Fruit fly (Drosophila melanogaster) whole organism, embryonic: ENCODE results near the gene D12.

Experiments used
- Adf1 ChIP-seq: fragments of 200-800 bp; sonication (Bioruptor generic); IDR thresholded peaks from 2 replicates; pipeline ENCODE4 v1.3.6; 2022; ENCODE audit warnings: missing biosample characterization, missing genetic modification characterization
- CG12391 ChIP-seq: fragments of 200-800 bp; sonication (Bioruptor generic); optimal IDR thresholded peaks from 3 replicates; lab custom pipeline; 2018; ENCODE audit warnings: missing biosample characterization, mild to moderate bottlenecking, missing genetic modification characterization, moderate library complexity
- CG12769 ChIP-seq: fragments of 200-800 bp; sonication (Bioruptor generic); optimal IDR thresholded peaks from 2 replicates; lab custom pipeline; 2019; ENCODE audit warnings: missing biosample characterization, mild to moderate bottlenecking, missing genetic modification characterization, moderate library complexity
- CG13775 ChIP-seq: fragments of 200-800 bp; sonication (Bioruptor generic); optimal IDR thresholded peaks from 3 replicates; lab custom pipeline; 2017; ENCODE audit warnings: missing biosample characterization, mild to moderate bottlenecking, missing genetic modification characterization
- CG14860 ChIP-seq: fragments of 200-800 bp; sonication (Bioruptor generic); IDR thresholded peaks from 3 replicates; pipeline ENCODE4 v1.3.6; 2022; ENCODE audit warnings: missing biosample characterization, missing genetic modification characterization; ENCODE audit not compliant: partially characterized antibody
- CG17385 ChIP-seq: fragments of 200-800 bp; sonication (Bioruptor generic); optimal IDR thresholded peaks from 3 replicates; lab custom pipeline; 2018; ENCODE audit warnings: missing biosample characterization, mild to moderate bottlenecking, missing genetic modification characterization
- CG2712 ChIP-seq: fragments of 200-800 bp; optimal IDR thresholded peaks from 3 replicates; lab custom pipeline; 2019; ENCODE audit warnings: missing biosample characterization, mild to moderate bottlenecking, missing genetic modification characterization, moderate library complexity
- CG42726 ChIP-seq: fragments of 200-800 bp; sonication (Bioruptor generic); IDR thresholded peaks from 2 replicates; pipeline ENCODE4 v1.3.6; 2022; ENCODE audit warnings: missing biosample characterization, missing genetic modification characterization; ENCODE audit not compliant: partially characterized antibody
- CG4360 ChIP-seq: fragments of 200-800 bp; sonication (Bioruptor generic); IDR thresholded peaks from 2 replicates; pipeline ENCODE4 v1.3.6; 2022; ENCODE audit warnings: missing biosample characterization, missing genetic modification characterization
- CG7928 ChIP-seq: fragments of 200-800 bp; sonication (Bioruptor generic); optimal IDR thresholded peaks from 2 replicates; lab custom pipeline; 2017; ENCODE audit warnings: missing biosample characterization, mild to moderate bottlenecking, missing genetic modification characterization
- CG8281 ChIP-seq: fragments of 200-800 bp; sonication (Bioruptor generic); optimal IDR thresholded peaks from 2 replicates; lab custom pipeline; 2018; ENCODE audit warnings: missing biosample characterization, mild to moderate bottlenecking, missing genetic modification characterization, moderate library complexity
- GATAe ChIP-seq: fragments of 200-800 bp; sonication (Bioruptor generic); conservative IDR thresholded peaks from 2 replicates; pipeline ENCODE4 v1.3.6; 2022; ENCODE audit warnings: missing biosample characterization, missing genetic modification characterization
- Hr78 ChIP-seq, 2 experiments: fragments of 200-800 bp in 1 of 2; fragments of >200 bp in 1 of 2; sonication (Bioruptor generic) in 1 of 2; optimal IDR thresholded peaks; 2 replicates each; lab custom pipeline; 2017 to 2019; ENCODE audit warnings: missing biosample characterization in 2 of 2, missing genetic modification characterization in 2 of 2, mild to moderate bottlenecking in 1 of 2, moderate library complexity in 1 of 2
- Kr ChIP-seq: fragments of 200-800 bp; sonication (Bioruptor generic); optimal IDR thresholded peaks from 2 replicates; lab custom pipeline; 2017; ENCODE audit warnings: missing biosample characterization, mild to moderate bottlenecking, missing genetic modification characterization
- Med ChIP-seq: fragments of 200-800 bp; sonication (Bioruptor generic); peaks from one replicate; lab custom pipeline; 2016; ENCODE audit warnings: missing biosample characterization, missing genetic modification characterization, mild to moderate bottlenecking, inconsistent platforms, moderate library complexity
- Mrtf ChIP-seq: fragments of 200-800 bp; sonication (Bioruptor generic); IDR thresholded peaks from 3 replicates; pipeline ENCODE4 v1.3.6; 2022; ENCODE audit warnings: missing biosample characterization, missing genetic modification characterization
- Rfx ChIP-seq: fragments of 200-800 bp; sonication (Bioruptor generic); IDR thresholded peaks from 2 replicates; pipeline ENCODE4 v1.3.6; 2022; ENCODE audit warnings: missing biosample characterization, missing genetic modification characterization
- Sox102F ChIP-seq: fragments of 200-800 bp; sonication (Bioruptor generic); optimal IDR thresholded peaks from 2 replicates; lab custom pipeline; 2018; ENCODE audit warnings: missing biosample characterization, mild to moderate bottlenecking, missing genetic modification characterization, moderate library complexity
- abd-A ChIP-seq: fragments of 200-800 bp; sonication (Bioruptor generic); optimal IDR thresholded peaks from 3 replicates; lab custom pipeline; 2019; ENCODE audit warnings: missing biosample characterization, mild to moderate bottlenecking, missing genetic modification characterization, moderate library complexity
- aop ChIP-seq: fragments of 200-800 bp; sonication (Bioruptor generic); IDR thresholded peaks from 2 replicates; pipeline ENCODE4 v1.3.6; 2022; ENCODE audit warnings: missing biosample characterization, missing genetic modification characterization
- az2 ChIP-seq: fragments of 200-800 bp; sonication (Bioruptor generic); optimal IDR thresholded peaks from 3 replicates; lab custom pipeline; 2016; ENCODE audit warnings: missing biosample characterization, missing genetic modification characterization
- cg ChIP-seq: fragments of 200-800 bp; sonication (Bioruptor generic); optimal IDR thresholded peaks from 3 replicates; lab custom pipeline; 2019; ENCODE audit warnings: missing biosample characterization, mild to moderate bottlenecking, missing genetic modification characterization, moderate library complexity
- chinmo ChIP-seq: fragments of 200-800 bp; sonication (Bioruptor generic); IDR thresholded peaks from 4 replicates; pipeline ENCODE4 v1.3.6; 2022; ENCODE audit warnings: missing biosample characterization, missing genetic modification characterization; ENCODE audit not compliant: partially characterized antibody
- crol ChIP-seq: fragments of 200-800 bp; sonication (Bioruptor generic); IDR thresholded peaks from 2 replicates; pipeline ENCODE4 v1.3.6; 2022; ENCODE audit warnings: missing biosample characterization, missing genetic modification characterization
- ftz-f1 ChIP-seq: fragments of 200-800 bp; sonication (Bioruptor generic); optimal IDR thresholded peaks from 2 replicates; lab custom pipeline; 2016; ENCODE audit warnings: missing biosample characterization, missing genetic modification characterization
- gcm ChIP-seq: fragments of 200-800 bp; sonication (Bioruptor generic); optimal IDR thresholded peaks from 2 replicates; lab custom pipeline; 2019; ENCODE audit warnings: missing biosample characterization, mild to moderate bottlenecking, missing genetic modification characterization, moderate library complexity
- grau ChIP-seq: fragments of 200-800 bp; optimal IDR thresholded peaks from 3 replicates; lab custom pipeline; 2019; ENCODE audit warnings: missing biosample characterization, mild to moderate bottlenecking, missing genetic modification characterization, moderate library complexity
- gsb-n ChIP-seq: fragments of 200-800 bp; sonication (Bioruptor generic); optimal IDR thresholded peaks from 3 replicates; lab custom pipeline; 2018; ENCODE audit warnings: missing biosample characterization, mild to moderate bottlenecking, missing genetic modification characterization
- gt ChIP-seq: fragments of 200-800 bp; sonication (Bioruptor generic); IDR thresholded peaks from 2 replicates; pipeline ENCODE4 v1.3.6; 2022; ENCODE audit warnings: missing biosample characterization, missing genetic modification characterization
- kni ChIP-seq: fragments of 200-800 bp; sonication (Bioruptor generic); optimal IDR thresholded peaks from 3 replicates; lab custom pipeline; 2017; ENCODE audit warnings: mild to moderate bottlenecking, missing biosample characterization, missing genetic modification reagents, missing genetic modification characterization
- nerfin-2 ChIP-seq: fragments of 200-800 bp; sonication (Bioruptor generic); IDR thresholded peaks from 2 replicates; pipeline ENCODE4 v1.3.6; 2022; ENCODE audit warnings: missing biosample characterization, missing genetic modification characterization; ENCODE audit not compliant: partially characterized antibody
- nom ChIP-seq: fragments of 200-800 bp; sonication (Bioruptor generic); optimal IDR thresholded peaks from 2 replicates; lab custom pipeline; 2017; ENCODE audit warnings: missing biosample characterization, missing genetic modification characterization, mild to moderate bottlenecking, moderate library complexity, missing genetic modification reagents
- odd ChIP-seq: fragments of 200-800 bp; sonication (Bioruptor generic); optimal IDR thresholded peaks from 2 replicates; lab custom pipeline; 2017; ENCODE audit warnings: missing biosample characterization, mild to moderate bottlenecking, missing genetic modification characterization
- pros ChIP-seq: fragments of 200-800 bp; sonication (Bioruptor generic); optimal IDR thresholded peaks from 3 replicates; lab custom pipeline; 2019; ENCODE audit warnings: missing biosample characterization, mild to moderate bottlenecking, missing genetic modification characterization, moderate library complexity
- sd ChIP-seq: fragments of 200-800 bp; sonication (Bioruptor generic); optimal IDR thresholded peaks from 3 replicates; lab custom pipeline; 2018; ENCODE audit warnings: missing biosample characterization, mild to moderate bottlenecking, missing genetic modification characterization, moderate library complexity
- sens ChIP-seq: fragments of 200-800 bp; sonication (Bioruptor generic); peaks from one replicate; lab custom pipeline; 2016; ENCODE audit warnings: missing biosample characterization, missing genetic modification characterization
- sqz ChIP-seq: fragments of 200-800 bp; sonication (Bioruptor generic); optimal IDR thresholded peaks from 3 replicates; lab custom pipeline; 2018; ENCODE audit warnings: missing biosample characterization, mild to moderate bottlenecking, missing genetic modification characterization
- twi ChIP-seq: fragments of 200-800 bp; optimal IDR thresholded peaks from 2 replicates; lab custom pipeline; 2019; ENCODE audit warnings: missing biosample characterization, mild to moderate bottlenecking, missing genetic modification characterization, moderate library complexity

D12 gene

DNA sequence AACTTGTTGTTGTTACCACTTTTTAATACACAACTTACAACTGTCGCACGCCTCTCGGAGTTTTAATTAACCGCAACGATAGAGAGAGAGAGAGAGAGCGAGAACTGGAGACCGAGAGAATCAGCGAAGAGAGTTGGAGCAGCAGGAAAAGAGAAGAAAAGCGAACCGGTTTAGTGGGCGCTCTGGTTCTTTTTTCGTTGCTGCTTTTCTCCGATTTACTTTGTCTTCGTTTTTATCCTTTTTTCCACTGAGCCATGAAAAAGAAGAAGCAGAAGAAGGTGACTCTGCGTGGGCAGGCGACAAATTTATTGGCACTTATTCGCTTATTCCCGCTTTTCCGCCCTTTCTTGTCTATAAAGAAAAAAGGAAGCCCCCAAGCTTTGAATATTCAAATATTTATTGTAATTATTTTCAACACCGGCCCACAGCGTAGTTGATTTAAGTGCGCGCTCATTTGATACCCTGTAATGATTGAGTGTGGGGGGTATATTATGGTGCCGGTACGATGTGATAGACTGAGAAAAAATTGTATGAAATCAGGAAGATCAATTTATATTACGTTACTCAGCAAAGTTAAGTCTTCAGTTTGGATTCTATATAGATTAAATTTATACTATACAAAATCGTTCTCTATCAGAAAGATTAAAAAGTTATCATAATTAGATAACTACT, 16.8 kb downstream of the D12 start (continued):
- peak; percentile 5 for TF ChIP-seq az2
- peak; percentile 8 for TF ChIP-seq grau (tag; lab: Kevin White, UChicago)
- TF ChIP-seq ftz-f1 (GFP tag; lab: Kevin White, UChicago), result no peak
- peak; percentile 27; the same call in 1 of the 2 replicates for TF ChIP-seq Rfx (GFP tag; lab: Robert Waterston, UW)
- TF ChIP-seq CG12391 (tag; lab: Kevin White, UChicago), result peak; percentile 24
- no peak for TF ChIP-seq gt (GFP tag; lab: Robert Waterston, UW)

DNA sequence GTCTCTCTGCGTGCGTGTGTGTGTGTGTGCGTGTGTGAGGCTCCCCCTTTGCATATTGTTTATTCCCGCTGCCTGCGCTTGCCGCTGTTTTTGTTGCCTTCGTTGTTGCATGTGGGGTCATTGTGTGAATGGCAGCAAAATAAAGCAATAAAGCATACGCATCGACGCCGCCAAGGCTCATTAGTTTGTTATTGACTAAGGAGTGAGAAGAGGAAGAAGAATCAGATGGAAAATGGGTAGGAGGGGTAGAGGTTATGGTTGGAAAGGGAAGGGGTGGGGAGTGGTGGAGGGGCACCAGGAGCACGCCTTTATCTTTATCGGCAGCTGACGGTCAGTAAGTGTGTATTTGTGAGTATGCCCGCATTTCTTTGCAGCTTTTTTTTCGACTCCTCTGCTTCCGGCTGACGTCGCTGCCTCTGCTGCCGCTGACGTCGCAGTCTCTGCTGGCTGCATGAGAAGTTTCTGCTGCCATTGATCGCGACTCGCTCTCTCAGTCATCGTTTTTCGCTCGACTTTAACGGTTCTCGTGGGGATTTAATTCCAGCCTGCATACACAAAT, 17.7 kb downstream of the D12 start:
- peak; percentile 38 for TF ChIP-seq gsb-n (tag; lab: Kevin White, UChicago)
- TF ChIP-seq odd (GFP tag; lab: Kevin White, UChicago), result peak; percentile 36
- peak; percentile 87 for TF ChIP-seq Adf1
- TF ChIP-seq CG2712 (tag; lab: Kevin White, UChicago), result no peak
- peak; percentile 81 for TF ChIP-seq crol (GFP tag; lab: Robert Waterston, UW)
- TF ChIP-seq cg (GFP tag; lab: Kevin White, UChicago), result peak; percentile 68
- TF ChIP-seq CG8281, result peak; percentile 2
- no peak for TF ChIP-seq CG14860 (GFP tag; lab: Robert Waterston, UW)
- TF ChIP-seq Kr (GFP tag; lab: Kevin White, UChicago), result peak; percentile 52
- TF ChIP-seq CG42726 (GFP tag; lab: Robert Waterston, UW), result no peak
- TF ChIP-seq CG4360, result peak; percentile 69
- TF ChIP-seq Mrtf, result 0 out of 3 replicates have a peak, but pooled peaks have one; percentile 17
- TF ChIP-seq nerfin-2, result 0 out of 2 replicates have a peak, but pooled peaks have one; percentile 39
- no peak for TF ChIP-seq CG7928 (GFP tag; lab: Kevin White, UChicago)
- no peak for TF ChIP-seq CG13775 (GFP tag; lab: Kevin White, UChicago)
- TF ChIP-seq sens (GFP tag; lab: Kevin White, UChicago), result peak; percentile 22
- peak; percentile 84 for TF ChIP-seq gcm (GFP tag; lab: Kevin White, UChicago)
- TF ChIP-seq GATAe, result no peak
- TF ChIP-seq sd (tag; lab: Kevin White, UChicago), result peak; percentile 29
- TF ChIP-seq CG17385, result peak; percentile 64
- peak; percentile 77 for TF ChIP-seq pros (GFP tag; lab: Kevin White, UChicago)
- TF ChIP-seq sqz, result peak; percentile 53
- peak; percentile 49 for TF ChIP-seq twi (tag; lab: Kevin White, UChicago)
- TF ChIP-seq nom, result peak; percentile 68
- TF ChIP-seq aop (GFP tag; lab: Robert Waterston, UW), result peak; percentile 34; the same call in 1 of the 2 replicates
- TF ChIP-seq CG12769 (tag; lab: Kevin White, UChicago), result no peak
- 0 out of 4 replicates have a peak, but pooled peaks have one; percentile 47 for TF ChIP-seq chinmo
- peak; percentile 1 for TF ChIP-seq abd-A (tag; lab: Kevin White, UChicago)
- peak; percentile 51 for TF ChIP-seq kni
- TF ChIP-seq Med (GFP tag; lab: Kevin White, UChicago), result peak; percentile 1
- TF ChIP-seq Hr78 (GFP tag; optimal IDR thresholded peaks at IDR 0.05; lab: Kevin White, UChicago), result peak in 1 of 2 experiments; percentile 79
- no peak for TF ChIP-seq Sox102F (GFP tag; lab: Kevin White, UChicago)
- TF ChIP-seq, all 482 proteins: peak for 24
